Fruit fly (Drosophila melanogaster) whole organism, adult: Measurements from ENCODE around the gene CG2256.

Experiments
- CG11617 ChIP-seq: fragments of 200-800 bp; sonication (Bioruptor generic); optimal IDR thresholded peaks from 2 replicates; lab custom pipeline; 2017; ENCODE audit warnings: mild to moderate bottlenecking, missing biosample characterization, missing genetic modification reagents, missing genetic modification characterization
- CG12768 ChIP-seq: fragments of 200-800 bp; sonication (Bioruptor generic); optimal IDR thresholded peaks from 2 replicates; lab custom pipeline; 2017; ENCODE audit warnings: missing biosample characterization, missing genetic modification characterization, mild to moderate bottlenecking, moderate library complexity, missing genetic modification reagents
- CG14711 ChIP-seq: fragments of 200-800 bp; sonication (Bioruptor generic); optimal IDR thresholded peaks from 2 replicates; lab custom pipeline; 2018; ENCODE audit warnings: missing biosample characterization, mild to moderate bottlenecking, missing genetic modification characterization, moderate library complexity
- CG1620 ChIP-seq: fragments of 200-800 bp; sonication (Bioruptor generic); optimal IDR thresholded peaks from 2 replicates; lab custom pipeline; 2016; ENCODE audit warnings: missing biosample characterization, missing genetic modification characterization
- CG33017 ChIP-seq: fragments of 200-800 bp; sonication (Bioruptor generic); optimal IDR thresholded peaks from 2 replicates; lab custom pipeline; 2018; ENCODE audit warnings: missing biosample characterization, mild to moderate bottlenecking, missing genetic modification characterization, moderate library complexity
- CG5204 ChIP-seq: fragments of 200-800 bp; sonication (Bioruptor generic); optimal IDR thresholded peaks from 2 replicates; lab custom pipeline; 2016; ENCODE audit warnings: missing biosample characterization, missing genetic modification characterization
- CG7045 ChIP-seq: fragments of 200-800 bp; sonication (Bioruptor generic); optimal IDR thresholded peaks from 2 replicates; lab custom pipeline; 2017; ENCODE audit warnings: missing biosample characterization, mild to moderate bottlenecking, missing genetic modification characterization
- CG7101 ChIP-seq: fragments of 200-800 bp; sonication (Bioruptor generic); optimal IDR thresholded peaks from 2 replicates; lab custom pipeline; 2018; ENCODE audit warnings: missing biosample characterization, mild to moderate bottlenecking, missing genetic modification characterization, moderate library complexity
- Clk ChIP-seq: fragments of 200-800 bp; sonication (Bioruptor generic); optimal IDR thresholded peaks from 2 replicates; lab custom pipeline; 2017; ENCODE audit warnings: missing biosample characterization, missing genetic modification characterization
- Crg-1 ChIP-seq: fragments of 200-800 bp; sonication (Bioruptor generic); optimal IDR thresholded peaks from 2 replicates; lab custom pipeline; 2016; ENCODE audit warnings: missing biosample characterization, missing genetic modification characterization
- Hr96 ChIP-seq: fragments of 200-800 bp; sonication (Bioruptor generic); optimal IDR thresholded peaks from 2 replicates; lab custom pipeline; 2016; ENCODE audit warnings: missing biosample characterization, missing genetic modification characterization
- Mnt ChIP-seq: fragments of 200-800 bp; sonication (Bioruptor generic); optimal IDR thresholded peaks from 2 replicates; lab custom pipeline; 2016; ENCODE audit warnings: missing biosample characterization, mild to moderate bottlenecking, missing genetic modification characterization
- bab1 ChIP-seq: fragments of 200-800 bp; sonication (Bioruptor generic); optimal IDR thresholded peaks from 3 replicates; lab custom pipeline; 2019; ENCODE audit warnings: missing biosample characterization, mild to moderate bottlenecking, missing genetic modification characterization, moderate library complexity
- cic ChIP-seq: fragments of 200-800 bp; sonication (Bioruptor generic); optimal IDR thresholded peaks from 2 replicates; lab custom pipeline; 2017; ENCODE audit warnings: missing biosample characterization, mild to moderate bottlenecking, missing genetic modification characterization, moderate library complexity
- cnc ChIP-seq, 2 experiments: fragments of >200 bp; optimal IDR thresholded peaks; 2 replicates each; lab custom pipeline; 2017
- kay ChIP-seq: fragments of 200-800 bp; sonication (Bioruptor generic); peaks from one replicate; lab custom pipeline; 2016; ENCODE audit warnings: missing biosample characterization, missing genetic modification characterization, borderline replicate concordance
- ovo ChIP-seq: fragments of 200-800 bp; sonication (Bioruptor generic); optimal IDR thresholded peaks from 2 replicates; lab custom pipeline; 2016; ENCODE audit warnings: missing biosample characterization, missing genetic modification characterization
- pad ChIP-seq: fragments of 200-800 bp; sonication (Bioruptor generic); optimal IDR thresholded peaks from 3 replicates; lab custom pipeline; 2017; ENCODE audit warnings: missing biosample characterization, missing genetic modification characterization, mild to moderate bottlenecking, moderate library complexity, missing genetic modification reagents
- tj ChIP-seq: fragments of 200-800 bp; sonication (Bioruptor generic); optimal IDR thresholded peaks from 3 replicates; lab custom pipeline; 2017; ENCODE audit warnings: missing biosample characterization, mild to moderate bottlenecking, missing genetic modification characterization, moderate library complexity
- toe ChIP-seq: fragments of 200-800 bp; sonication (Bioruptor generic); optimal IDR thresholded peaks from 2 replicates; lab custom pipeline; 2016; ENCODE audit warnings: missing biosample characterization, missing genetic modification characterization

The CG2256 gene

dm6 chrX:8092075-8092682 is 5.2 kb upstream of the CG2256 start:
- TF ChIP-seq bab1 (GFP tag; lab: Kevin White, UChicago) (peak; percentile 98), CG14711 (tag; lab: Kevin White, UChicago) (peak; percentile 91), CG7101 (tag; lab: Kevin White, UChicago) (peak; percentile 97), CG7045 (peak; percentile 95), cnc (optimal IDR thresholded peaks at IDR 0.05; lab: Kevin White, UChicago) (no peak), CG1620 (peak; percentile 95), kay (no peak), Hr96 (GFP tag; lab: Kevin White, UChicago) (peak; percentile 95), toe (GFP tag; lab: Kevin White, UChicago) (peak; percentile 90), tj (peak; percentile 92), ovo (GFP tag; lab: Kevin White, UChicago) (peak; percentile 95), CG5204 (GFP tag; lab: Kevin White, UChicago) (peak; percentile 91), CG11617 (peak; percentile 98), pad (GFP tag; lab: Kevin White, UChicago) (peak; percentile 84), Mnt (GFP tag; lab: Kevin White, UChicago) (peak; percentile 88), CG12768 (GFP tag; lab: Kevin White, UChicago) (peak; percentile 97), CG33017 (tag; lab: Kevin White, UChicago) (peak; percentile 94), Clk (GFP tag; lab: Kevin White, UChicago) (peak; percentile 88), Crg-1 (GFP tag; lab: Kevin White, UChicago) (peak; percentile 95), cic (GFP tag; lab: Kevin White, UChicago) (peak; percentile 76)

- TF ChIP-seq tj, result peak; percentile 31
- peak; percentile 77 for TF ChIP-seq Crg-1 (GFP tag; lab: Kevin White, UChicago)
- peak; percentile 72 for TF ChIP-seq Clk (GFP tag; lab: Kevin White, UChicago)
- TF ChIP-seq kay, result peak; percentile 65
- peak; percentile 72 for TF ChIP-seq CG5204 (GFP tag; lab: Kevin White, UChicago)
- peak; percentile 75 for TF ChIP-seq CG1620
- TF ChIP-seq pad (GFP tag; lab: Kevin White, UChicago), result peak; percentile 82
- TF ChIP-seq CG14711 (tag; lab: Kevin White, UChicago), result peak; percentile 90
- peak; percentile 62 for TF ChIP-seq toe (GFP tag; lab: Kevin White, UChicago)
- TF ChIP-seq CG7101 (tag; lab: Kevin White, UChicago), result peak; percentile 93
- TF ChIP-seq CG33017 (tag; lab: Kevin White, UChicago), result peak; percentile 88
- TF ChIP-seq CG7045, result peak; percentile 76
- TF ChIP-seq CG11617, result peak; percentile 91
- peak; percentile 80 for TF ChIP-seq CG12768 (GFP tag; lab: Kevin White, UChicago)
- TF ChIP-seq cic (GFP tag; lab: Kevin White, UChicago), result peak; percentile 27
- peak; percentile 90 for TF ChIP-seq bab1 (GFP tag; lab: Kevin White, UChicago)
- no peak for TF ChIP-seq ovo (GFP tag; lab: Kevin White, UChicago)
- TF ChIP-seq cnc (optimal IDR thresholded peaks at IDR 0.05; lab: Kevin White, UChicago), result no peak
- peak; percentile 73 for TF ChIP-seq Hr96 (GFP tag; lab: Kevin White, UChicago)
- TF ChIP-seq Mnt (GFP tag; lab: Kevin White, UChicago), result peak; percentile 74
Observed at dm6 chrX:8091017-8091620, 4.1 kb upstream of the CG2256 start.

- TF ChIP-seq CG1620 (no peak), kay (peak; percentile 90), CG14711 (tag; lab: Kevin White, UChicago) (no peak), Hr96 (GFP tag; lab: Kevin White, UChicago) (no peak), CG7045 (no peak), cic (GFP tag; lab: Kevin White, UChicago) (peak; percentile 58), Crg-1 (GFP tag; lab: Kevin White, UChicago) (no peak), ovo (GFP tag; lab: Kevin White, UChicago) (peak; percentile 41), tj (no peak)
Observed at dm6 chrX:8081427-8082185, 5.4 kb downstream of the CG2256 start, which contains the start of gene Ldsdh1. Gene Ldsdh1 (minus strand): TSS chrX:8081605.

DNA sequence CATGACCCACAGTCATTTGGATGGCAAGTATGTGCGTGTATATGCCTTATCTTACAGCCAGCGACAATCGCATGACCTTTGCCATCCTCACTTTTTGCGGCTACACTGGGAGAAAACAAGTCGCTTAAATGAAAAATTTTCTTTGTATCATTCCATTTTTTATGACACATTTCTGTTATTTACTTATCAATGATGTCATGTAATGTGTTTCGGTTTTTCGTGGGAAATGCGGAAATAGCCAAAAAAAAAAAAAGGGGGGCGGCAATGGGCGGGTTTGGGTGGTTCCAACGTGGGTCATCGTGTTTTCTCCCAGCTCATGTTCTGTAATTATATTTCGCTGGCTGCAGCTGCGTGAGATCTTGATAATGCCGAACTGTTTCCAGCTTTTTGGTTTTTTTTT is 6.8 kb downstream of the CG2256 start:
- TF ChIP-seq Clk (GFP tag; lab: Kevin White, UChicago), result no peak

- TF ChIP-seq Mnt (GFP tag; lab: Kevin White, UChicago) (peak; percentile 70), toe (GFP tag; lab: Kevin White, UChicago) (no peak), CG14711 (tag; lab: Kevin White, UChicago) (peak; percentile 12), pad (GFP tag; lab: Kevin White, UChicago) (no peak), CG7101 (tag; lab: Kevin White, UChicago) (peak; percentile 31), bab1 (GFP tag; lab: Kevin White, UChicago) (peak; percentile 77)
Observed at dm6 chrX:8075300-8075927, 11.6 kb downstream of the CG2256 start, which contains the start of the genes Upf2 and CG1571. Gene Upf2 (minus strand): TSS chrX:8075466. Gene CG1571 (plus strand): TSS chrX:8075877.
